Worm (Caenorhabditis elegans) whole organism, late embryonic: ENCODE results near the gene phat-4.

ENCODE experiments used
- K02D7.2 ChIP-seq: sonication (generic microtip); optimal IDR thresholded peaks from 2 replicates; lab custom pipeline; 2017; ENCODE audit warnings: mild to moderate bottlenecking, missing genetic modification characterization, missing compliant biosample characterization
- K09A11.1 ChIP-seq: sonication (generic microtip); optimal IDR thresholded peaks from 2 replicates; lab custom pipeline; 2017; ENCODE audit warnings: antibody characterized with exemption, mild to moderate bottlenecking, missing genetic modification characterization, missing compliant biosample characterization; ENCODE audit not compliant: insufficient read depth
- Y22D7AL.16 ChIP-seq: sonication (generic microtip); optimal IDR thresholded peaks from 2 replicates; lab custom pipeline; 2016; ENCODE audit warnings: missing genetic modification characterization, missing compliant biosample characterization
- ceh-14 ChIP-seq: sonication (generic microtip); optimal IDR thresholded peaks from 2 replicates; lab custom pipeline; 2016; ENCODE audit warnings: missing genotype, missing genetic modification characterization, missing compliant biosample characterization
- ceh-24 ChIP-seq: sonication (generic microtip); optimal IDR thresholded peaks from 2 replicates; lab custom pipeline; 2016; ENCODE audit warnings: mild to moderate bottlenecking, missing genetic modification characterization, missing compliant biosample characterization
- ceh-34 ChIP-seq: sonication (generic microtip); optimal IDR thresholded peaks from 2 replicates; lab custom pipeline; 2016; ENCODE audit warnings: mild to moderate bottlenecking, missing genetic modification characterization, missing compliant biosample characterization
- ceh-45 ChIP-seq: fragments of 200-800 bp; sonication (Bioruptor generic); IDR thresholded peaks from 2 replicates; pipeline ENCODE4 v1.3.6; 2022; ENCODE audit warnings: missing genetic modification reagents, missing genetic modification characterization, missing compliant biosample characterization
- dmd-4 ChIP-seq: sonication (generic microtip); optimal IDR thresholded peaks from 2 replicates; lab custom pipeline; 2016; ENCODE audit warnings: borderline replicate concordance, missing genetic modification characterization, missing compliant biosample characterization
- elt-4 ChIP-seq: sonication (generic microtip); optimal IDR thresholded peaks from 2 replicates; lab custom pipeline; 2016; ENCODE audit warnings: missing genetic modification characterization, missing compliant biosample characterization
- ets-4 ChIP-seq: sonication (generic microtip); optimal IDR thresholded peaks from 2 replicates; lab custom pipeline; 2016; ENCODE audit warnings: missing genetic modification characterization, missing compliant biosample characterization
- fax-1 ChIP-seq: sonication (generic microtip); optimal IDR thresholded peaks from 2 replicates; lab custom pipeline; 2016; ENCODE audit warnings: missing genotype, missing genetic modification characterization, missing compliant biosample characterization
- fkh-10 ChIP-seq: fragments of 150-350 bp; optimal IDR thresholded peaks from 2 replicates; lab custom pipeline; 2014; ENCODE audit warnings: missing biosample characterization, missing genetic modification reagents, missing genetic modification characterization
- gmeb-2 ChIP-seq: sonication (generic microtip); optimal IDR thresholded peaks from 2 replicates; lab custom pipeline; 2016; ENCODE audit warnings: missing genetic modification characterization, inconsistent platforms, missing compliant biosample characterization
- hlh-30 ChIP-seq: sonication (generic microtip); optimal IDR thresholded peaks from 2 replicates; lab custom pipeline; 2017; ENCODE audit warnings: antibody characterized with exemption, missing genetic modification characterization, missing compliant biosample characterization; ENCODE audit not compliant: insufficient read depth
- hlh-8 ChIP-seq: sonication (generic microtip); optimal IDR thresholded peaks from 2 replicates; lab custom pipeline; 2016; ENCODE audit warnings: missing genotype, missing genetic modification characterization, missing compliant biosample characterization
- lim-6 ChIP-seq: sonication (generic microtip); optimal IDR thresholded peaks from 2 replicates; lab custom pipeline; 2016; ENCODE audit warnings: missing genetic modification characterization, missing compliant biosample characterization
- lin-11 ChIP-seq: fragments of 200-800 bp; sonication (Bioruptor generic); optimal IDR thresholded peaks from 2 replicates; lab custom pipeline; 2018; ENCODE audit warnings: mild to moderate bottlenecking, missing genetic modification characterization, missing compliant biosample characterization
- nfya-1 ChIP-seq: sonication (generic microtip); optimal IDR thresholded peaks from 2 replicates; lab custom pipeline; 2017; ENCODE audit warnings: missing genetic modification characterization, mild to moderate bottlenecking, missing compliant biosample characterization, antibody characterized with exemption, moderate library complexity
- nhr-232 ChIP-seq: sonication (generic microtip); optimal IDR thresholded peaks from 2 replicates; lab custom pipeline; 2016; ENCODE audit warnings: missing genetic modification characterization, missing compliant biosample characterization
- odd-2 ChIP-seq: sonication (generic microtip); optimal IDR thresholded peaks from 2 replicates; lab custom pipeline; 2017; ENCODE audit warnings: antibody characterized with exemption, mild to moderate bottlenecking, missing genetic modification characterization, missing compliant biosample characterization
- pag-3 ChIP-seq: sonication (generic microtip); optimal IDR thresholded peaks from 2 replicates; lab custom pipeline; 2016; ENCODE audit warnings: missing compliant biosample characterization, missing genetic modification characterization, borderline replicate concordance
- pha-2 ChIP-seq: sonication (generic microtip); optimal IDR thresholded peaks from 2 replicates; lab custom pipeline; 2017; ENCODE audit warnings: mild to moderate bottlenecking, missing genetic modification characterization, missing compliant biosample characterization
- pha-4 ChIP-seq: fragments of 150-350 bp; optimal IDR thresholded peaks from 2 replicates; lab custom pipeline; 2018; ENCODE audit warnings: missing biosample characterization, missing genetic modification reagents, missing genetic modification characterization
- sdc-2 ChIP-seq: sonication (generic microtip); optimal IDR thresholded peaks from 2 replicates; lab custom pipeline; 2016; ENCODE audit warnings: missing genotype, missing genetic modification characterization, missing compliant biosample characterization
- sox-4 ChIP-seq: sonication (generic microtip); optimal IDR thresholded peaks from 2 replicates; lab custom pipeline; 2017; ENCODE audit warnings: mild to moderate bottlenecking, missing genetic modification characterization, inconsistent platforms, missing compliant biosample characterization
- tbx-7 ChIP-seq: sonication (generic microtip); optimal IDR thresholded peaks from 2 replicates; lab custom pipeline; 2016; ENCODE audit warnings: missing genotype, missing genetic modification characterization, missing compliant biosample characterization
- unc-3 ChIP-seq, 2 experiments: fragments of 200-800 bp in 1 of 2; sonication (Bioruptor generic) in 1 of 2; sonication (generic microtip) in 1 of 2; conservative IDR thresholded peaks in 1 of 2; optimal IDR thresholded peaks in 1 of 2; 2 replicates each; pipeline versions ENCODE4 v1.3.6 to Lab custom; 2016 to 2022; ENCODE audit warnings: missing compliant biosample characterization in 2 of 2, missing genetic modification characterization in 2 of 2, missing genetic modification reagents in 1 of 2
- unc-42 ChIP-seq: sonication (generic microtip); optimal IDR thresholded peaks from 2 replicates; lab custom pipeline; 2016; ENCODE audit warnings: missing genotype, missing genetic modification characterization, missing compliant biosample characterization
- unc-86 ChIP-seq: sonication (generic microtip); optimal IDR thresholded peaks from 2 replicates; lab custom pipeline; 2016; ENCODE audit warnings: missing genetic modification characterization, missing compliant biosample characterization
- zip-5 ChIP-seq: sonication (generic microtip); optimal IDR thresholded peaks from 2 replicates; lab custom pipeline; 2016; ENCODE audit warnings: missing genetic modification characterization, missing compliant biosample characterization
- ztf-16 ChIP-seq: sonication (generic microtip); optimal IDR thresholded peaks from 2 replicates; lab custom pipeline; 2017; ENCODE audit warnings: missing genetic modification characterization, missing compliant biosample characterization

The phat-4 gene

ce11 chrV:4160086-4160485 lies 30.4 kb downstream of the phat-4 start, which contains the start of gene Y45G5AM.5:
Gene Y45G5AM.5 (plus strand): TSS chrV:4160386.
- TF ChIP-seq pha-4 (tag; lab: Kevin White, UChicago): no peak
- no peak for TF ChIP-seq pag-3 (tag; lab: Kevin White, UChicago)
- no peak for TF ChIP-seq fkh-10 (GFP tag; lab: Kevin White, UChicago)
- no peak for TF ChIP-seq sdc-2 (tag; lab: Kevin White, UChicago)
- TF ChIP-seq fax-1 (tag; lab: Kevin White, UChicago): no peak
- no peak for TF ChIP-seq unc-3 (GFP tag; conservative IDR thresholded peaks at IDR 0.05; lab: Robert Waterston, UW)
- TF ChIP-seq unc-3 (tag; optimal IDR thresholded peaks at IDR 0.05; lab: Kevin White, UChicago): no peak
- no peak for TF ChIP-seq ceh-45 (GFP tag; lab: Robert Waterston, UW)
- no peak for TF ChIP-seq ceh-24 (tag; lab: Kevin White, UChicago)
- no peak for TF ChIP-seq K09A11.1
- TF ChIP-seq ets-4: no peak
- TF ChIP-seq lim-6 (tag; lab: Kevin White, UChicago): no peak

DNA sequence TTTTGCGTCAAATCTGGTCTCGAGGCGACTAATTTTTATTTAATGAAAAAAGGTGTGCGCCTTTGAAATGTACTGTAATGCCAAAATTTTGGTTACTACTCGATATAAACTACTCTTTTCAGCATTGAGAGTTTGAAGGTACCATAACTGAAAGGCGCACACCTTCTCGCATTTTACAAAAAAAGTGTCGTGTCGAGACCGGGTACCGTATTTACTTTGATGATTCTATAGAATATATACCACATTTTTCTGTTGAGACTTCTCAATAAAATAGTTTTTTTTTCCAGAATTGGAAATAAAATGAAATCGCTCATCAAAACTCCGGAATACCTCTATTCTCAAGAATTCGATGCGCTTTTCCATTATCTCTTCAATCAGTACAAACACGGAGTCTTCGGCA lies 33.2 kb downstream of the phat-4 start, which contains the start of gene Y45G5AM.4:
TSS of gene Y45G5AM.4 (plus strand) at position 301 of the 400 bp plus-strand sequence.
- TF ChIP-seq nhr-232 (no peak), odd-2 (tag; lab: Kevin White, UChicago) (no peak), dmd-4 (tag; lab: Kevin White, UChicago) (no peak), ceh-34 (tag; lab: Kevin White, UChicago) (no peak), unc-86 (tag; lab: Kevin White, UChicago) (no peak), pha-2 (tag; lab: Kevin White, UChicago) (no peak), sox-4 (tag; lab: Kevin White, UChicago) (no peak)

- no peak for TF ChIP-seq zip-5 (tag; lab: Kevin White, UChicago)
- no peak for TF ChIP-seq hlh-8 (tag; lab: Kevin White, UChicago)
- TF ChIP-seq gmeb-2 (tag; lab: Kevin White, UChicago): no peak
- no peak for TF ChIP-seq K02D7.2 (tag; lab: Kevin White, UChicago)
- no peak for TF ChIP-seq ets-4
- no peak for TF ChIP-seq ztf-16 (tag; lab: Kevin White, UChicago)
- no peak for TF ChIP-seq Y22D7AL.16 (tag; lab: Kevin White, UChicago)
- TF ChIP-seq K09A11.1: no peak
- no peak for TF ChIP-seq hlh-30 (tag; lab: Kevin White, UChicago)
- TF ChIP-seq elt-4 (tag; lab: Kevin White, UChicago): no peak
- no peak for TF ChIP-seq unc-42
- TF ChIP-seq sdc-2 (tag; lab: Kevin White, UChicago): no peak
- no peak for TF ChIP-seq ceh-14
- no peak for TF ChIP-seq nfya-1 (tag; lab: Kevin White, UChicago)
- no peak for TF ChIP-seq ceh-34 (tag; lab: Kevin White, UChicago)
Observed at ce11 chrV:4164504-4164959, 34.8 kb downstream of the phat-4 start, which contains the start of gene Y45G5AM.3. Gene Y45G5AM.3 (plus strand): TSS chrV:4164554.

ce11 chrV:4168045-4168444 lies 38.3 kb downstream of the phat-4 start:
- TF ChIP-seq nfya-1 (tag; lab: Kevin White, UChicago) (peak; percentile 97), lin-11 (tag; lab: Kevin White, UChicago) (no peak)

- peak; percentile 2 for TF ChIP-seq nfya-1 (tag; lab: Kevin White, UChicago)
- TF ChIP-seq sdc-2 (tag; lab: Kevin White, UChicago): no peak
- no peak for TF ChIP-seq fkh-10 (GFP tag; lab: Kevin White, UChicago)
- TF ChIP-seq tbx-7: no peak
- TF ChIP-seq, all 69 proteins: peak for 1
Observed at ce11 chrV:4169658-4170057, 40.0 kb downstream of the phat-4 start.
